Fruit fly (Drosophila melanogaster) whole organism, embryonic: Measurements from ENCODE around the gene Lcp65Ad.

Experiments
- Atf3 ChIP-seq: fragments of 200-800 bp; sonication (Bioruptor generic); optimal IDR thresholded peaks from 3 replicates; lab custom pipeline; 2016; ENCODE audit warnings: missing biosample characterization, missing genetic modification characterization
- CG10147 ChIP-seq: fragments of 200-800 bp; sonication (Bioruptor generic); optimal IDR thresholded peaks from 2 replicates; lab custom pipeline; 2019; ENCODE audit warnings: missing biosample characterization, mild to moderate bottlenecking, missing genetic modification characterization, moderate library complexity
- CG10209 ChIP-seq: fragments of 200-800 bp; sonication (Bioruptor generic); optimal IDR thresholded peaks from 3 replicates; lab custom pipeline; 2017; ENCODE audit warnings: missing biosample characterization, mild to moderate bottlenecking, missing genetic modification characterization, missing genetic modification reagents
- CG10979 ChIP-seq: fragments of 200-800 bp; sonication (Bioruptor generic); optimal IDR thresholded peaks from 2 replicates; lab custom pipeline; 2018; ENCODE audit warnings: missing biosample characterization, mild to moderate bottlenecking, missing genetic modification characterization, moderate library complexity
- CG11560 ChIP-seq: fragments of 200-800 bp; sonication (Bioruptor generic); IDR thresholded peaks from 3 replicates; pipeline ENCODE4 v1.3.6; 2022; ENCODE audit warnings: missing biosample characterization, missing genetic modification characterization
- CG12391 ChIP-seq: fragments of 200-800 bp; sonication (Bioruptor generic); optimal IDR thresholded peaks from 3 replicates; lab custom pipeline; 2018; ENCODE audit warnings: missing biosample characterization, mild to moderate bottlenecking, missing genetic modification characterization, moderate library complexity
- CG14667 ChIP-seq: fragments of 200-800 bp; sonication (Bioruptor generic); IDR thresholded peaks from 2 replicates; pipeline ENCODE4 v1.3.6; 2022; ENCODE audit warnings: missing biosample characterization, missing genetic modification characterization
- CG14965 ChIP-seq: fragments of 200-800 bp; sonication (Bioruptor generic); optimal IDR thresholded peaks from 2 replicates; lab custom pipeline; 2016; ENCODE audit warnings: missing biosample characterization, missing genetic modification characterization, borderline replicate concordance
- CG17359 ChIP-seq: fragments of 200-800 bp; sonication (Bioruptor generic); optimal IDR thresholded peaks from 3 replicates; lab custom pipeline; 2018; ENCODE audit warnings: missing biosample characterization, mild to moderate bottlenecking, missing genetic modification characterization, moderate library complexity
- CG18011 ChIP-seq: fragments of 200-800 bp; sonication (Bioruptor generic); optimal IDR thresholded peaks from 2 replicates; lab custom pipeline; 2017; ENCODE audit warnings: missing biosample characterization, missing genetic modification characterization, mild to moderate bottlenecking, moderate library complexity, missing genotype
- CG30431 ChIP-seq: fragments of 200-800 bp; sonication (Bioruptor generic); optimal IDR thresholded peaks from 2 replicates; lab custom pipeline; 2017; ENCODE audit warnings: missing biosample characterization, missing genetic modification characterization
- CG4404 ChIP-seq: fragments of 200-800 bp; sonication (Bioruptor generic); IDR thresholded peaks from 2 replicates; pipeline ENCODE4 v1.3.6; 2022; ENCODE audit warnings: missing biosample characterization, missing genetic modification characterization
- CG4707 ChIP-seq: fragments of 200-800 bp; sonication (Bioruptor generic); optimal IDR thresholded peaks from 2 replicates; lab custom pipeline; 2018; ENCODE audit warnings: missing biosample characterization, mild to moderate bottlenecking, missing genetic modification characterization, moderate library complexity
- CG4820 ChIP-seq: fragments of 200-800 bp; sonication (Bioruptor generic); optimal IDR thresholded peaks from 3 replicates; lab custom pipeline; 2016; ENCODE audit warnings: missing biosample characterization, missing genetic modification characterization
- CG5180 ChIP-seq: fragments of 200-800 bp; sonication (Bioruptor generic); optimal IDR thresholded peaks from 3 replicates; lab custom pipeline; 2017; ENCODE audit warnings: missing biosample characterization, missing genetic modification characterization, mild to moderate bottlenecking, moderate library complexity, missing genetic modification reagents
- CG5245 ChIP-seq: fragments of 200-800 bp; sonication (Bioruptor generic); optimal IDR thresholded peaks from 3 replicates; lab custom pipeline; 2016; ENCODE audit warnings: missing biosample characterization, missing genetic modification characterization
- CG8924 ChIP-seq: fragments of 200-800 bp; optimal IDR thresholded peaks from 3 replicates; lab custom pipeline; 2019; ENCODE audit warnings: missing biosample characterization, mild to moderate bottlenecking, missing genetic modification characterization, moderate library complexity
- CG9215 ChIP-seq: fragments of 200-800 bp; sonication (Bioruptor generic); IDR thresholded peaks from 2 replicates; pipeline ENCODE4 v1.3.6; 2022; ENCODE audit warnings: missing biosample characterization, missing genetic modification characterization
- CG9876 ChIP-seq: fragments of 200-800 bp; sonication (Bioruptor generic); optimal IDR thresholded peaks from 2 replicates; lab custom pipeline; 2016; ENCODE audit warnings: missing biosample characterization, missing genetic modification characterization
- CTCF ChIP-seq: fragments of 200-800 bp; sonication (Bioruptor generic); optimal IDR thresholded peaks from 2 replicates; lab custom pipeline; 2017; ENCODE audit warnings: missing biosample characterization, mild to moderate bottlenecking, missing genetic modification characterization, moderate library complexity
- Dad ChIP-seq: fragments of 200-800 bp; sonication (Bioruptor generic); optimal IDR thresholded peaks from 3 replicates; lab custom pipeline; 2016; ENCODE audit warnings: missing biosample characterization, missing genetic modification characterization
- Deaf1 ChIP-seq: fragments of 200-800 bp; optimal IDR thresholded peaks from 3 replicates; lab custom pipeline; 2019; ENCODE audit warnings: missing biosample characterization, mild to moderate bottlenecking, missing genetic modification characterization, moderate library complexity
- Dip3 ChIP-seq: fragments of 200-800 bp; sonication (Bioruptor generic); optimal IDR thresholded peaks from 3 replicates; lab custom pipeline; 2016; ENCODE audit warnings: missing biosample characterization, missing genetic modification characterization
- H2.0 ChIP-seq: fragments of 200-800 bp; sonication (Bioruptor generic); IDR thresholded peaks from 2 replicates; pipeline ENCODE4 v1.3.6; 2022; ENCODE audit warnings: missing biosample characterization, missing genetic modification characterization
- HmgZ ChIP-seq: fragments of 200-800 bp; sonication (Bioruptor generic); optimal IDR thresholded peaks from 2 replicates; lab custom pipeline; 2018; ENCODE audit warnings: missing biosample characterization, mild to moderate bottlenecking, missing genetic modification characterization
- Optix ChIP-seq: fragments of 200-800 bp; sonication (Bioruptor generic); IDR thresholded peaks from 3 replicates; pipeline ENCODE4 v1.3.6; 2022; ENCODE audit warnings: missing biosample characterization, missing genetic modification characterization
- Poxn ChIP-seq: fragments of 200-800 bp; sonication (Bioruptor generic); IDR thresholded peaks from 2 replicates; pipeline ENCODE4 v1.3.6; 2022; ENCODE audit warnings: missing biosample characterization, missing genetic modification characterization
- Scr ChIP-seq: fragments of 200-800 bp; sonication (Bioruptor generic); IDR thresholded peaks from 2 replicates; pipeline ENCODE4 v1.3.6; 2022; ENCODE audit warnings: missing biosample characterization, missing genetic modification characterization; ENCODE audit not compliant: partially characterized antibody
- abd-A ChIP-seq: fragments of 200-800 bp; sonication (Bioruptor generic); optimal IDR thresholded peaks from 3 replicates; lab custom pipeline; 2019; ENCODE audit warnings: missing biosample characterization, mild to moderate bottlenecking, missing genetic modification characterization, moderate library complexity
- al ChIP-seq: fragments of 200-800 bp; sonication (Bioruptor generic); IDR thresholded peaks from 2 replicates; pipeline ENCODE4 v1.3.6; 2022; ENCODE audit warnings: missing biosample characterization, missing genetic modification characterization
- cato ChIP-seq: fragments of 200-800 bp; sonication (Bioruptor generic); optimal IDR thresholded peaks from 2 replicates; lab custom pipeline; 2016; ENCODE audit warnings: missing biosample characterization, missing genetic modification characterization, borderline replicate concordance
- croc ChIP-seq: fragments of 200-800 bp; sonication (Bioruptor generic); conservative IDR thresholded peaks from 3 replicates; pipeline ENCODE4 v1.3.6; 2022; ENCODE audit warnings: missing biosample characterization, missing genetic modification characterization
- dm ChIP-seq: fragments of 200-800 bp; sonication (Bioruptor generic); optimal IDR thresholded peaks from 3 replicates; lab custom pipeline; 2016; ENCODE audit warnings: missing biosample characterization, missing genetic modification characterization
- dysf ChIP-seq: fragments of 200-800 bp; sonication (Bioruptor generic); IDR thresholded peaks from 3 replicates; pipeline ENCODE4 v1.3.6; 2022; ENCODE audit warnings: missing biosample characterization, missing genetic modification characterization
- fd102C ChIP-seq: fragments of 200-800 bp; sonication (Bioruptor generic); optimal IDR thresholded peaks from 2 replicates; lab custom pipeline; 2018; ENCODE audit warnings: missing biosample characterization, mild to moderate bottlenecking, missing genetic modification characterization, moderate library complexity
- fd96Cb ChIP-seq: fragments of 200-800 bp; sonication (Bioruptor generic); optimal IDR thresholded peaks from 2 replicates; lab custom pipeline; 2018; ENCODE audit warnings: missing biosample characterization, mild to moderate bottlenecking, missing genetic modification characterization, moderate library complexity
- gro ChIP-seq: fragments of 200-800 bp; sonication (Bioruptor generic); optimal IDR thresholded peaks from 2 replicates; lab custom pipeline; 2016; ENCODE audit warnings: missing biosample characterization, missing genetic modification characterization
- hbn ChIP-seq: fragments of 200-800 bp; sonication (Bioruptor generic); IDR thresholded peaks from 2 replicates; pipeline ENCODE4 v1.3.6; 2022; ENCODE audit warnings: missing biosample characterization, missing genetic modification characterization; ENCODE audit not compliant: partially characterized antibody
- lilli ChIP-seq: fragments of 200-800 bp; sonication (Bioruptor generic); optimal IDR thresholded peaks from 3 replicates; lab custom pipeline; 2016; ENCODE audit warnings: missing biosample characterization, missing genetic modification characterization
- lov ChIP-seq, 2 experiments: fragments of 200-800 bp in 1 of 2; fragments of >200 bp in 1 of 2; sonication (Bioruptor generic) in 1 of 2; IDR thresholded peaks in 1 of 2; optimal IDR thresholded peaks in 1 of 2; 2 replicates in 1 of 2; 3 replicates in 1 of 2; pipeline versions ENCODE4 v1.3.6 to Lab custom; 2017 to 2022; ENCODE audit warnings: missing biosample characterization in 1 of 2, missing genetic modification characterization in 1 of 2
- onecut ChIP-seq: fragments of 200-800 bp; sonication (Bioruptor generic); IDR thresholded peaks from 2 replicates; pipeline ENCODE4 v1.3.6; 2022; ENCODE audit warnings: missing biosample characterization, missing genetic modification characterization
- pho ChIP-seq: fragments of 200-800 bp; sonication (Bioruptor generic); optimal IDR thresholded peaks from 2 replicates; lab custom pipeline; 2016; ENCODE audit warnings: missing biosample characterization, missing genetic modification characterization
- pita ChIP-seq: fragments of 200-800 bp; sonication (Bioruptor generic); optimal IDR thresholded peaks from 2 replicates; lab custom pipeline; 2017; ENCODE audit warnings: missing biosample characterization, mild to moderate bottlenecking, missing genetic modification characterization
- sens-2 ChIP-seq: fragments of 200-800 bp; sonication (Bioruptor generic); IDR thresholded peaks from 2 replicates; pipeline ENCODE4 v1.3.6; 2022; ENCODE audit warnings: missing biosample characterization, missing genetic modification characterization
- sqz ChIP-seq: fragments of 200-800 bp; sonication (Bioruptor generic); optimal IDR thresholded peaks from 3 replicates; lab custom pipeline; 2018; ENCODE audit warnings: missing biosample characterization, mild to moderate bottlenecking, missing genetic modification characterization
- tap ChIP-seq: fragments of 200-800 bp; optimal IDR thresholded peaks from 3 replicates; lab custom pipeline; 2019; ENCODE audit warnings: missing biosample characterization, mild to moderate bottlenecking, missing genetic modification characterization, moderate library complexity
- tll ChIP-seq, 2 experiments: fragments of 200-800 bp in 1 of 2; fragments of >200 bp in 1 of 2; sonication (Bioruptor generic) in 1 of 2; optimal IDR thresholded peaks; 2 replicates each; lab custom pipeline; 2017 to 2019; ENCODE audit warnings: missing biosample characterization in 2 of 2, missing genetic modification characterization in 2 of 2, mild to moderate bottlenecking in 1 of 2, moderate library complexity in 1 of 2
- toy ChIP-seq: fragments of 200-800 bp; sonication (Bioruptor generic); IDR thresholded peaks from 2 replicates; pipeline ENCODE4 v1.3.6; 2022; ENCODE audit warnings: missing biosample characterization, missing genetic modification characterization
- wek ChIP-seq: fragments of 200-800 bp; sonication (Bioruptor generic); optimal IDR thresholded peaks from 3 replicates; lab custom pipeline; 2018; ENCODE audit warnings: missing biosample characterization, mild to moderate bottlenecking, missing genetic modification characterization, moderate library complexity
- zfh2 ChIP-seq: fragments of 200-800 bp; sonication (Bioruptor generic); optimal IDR thresholded peaks from 2 replicates; lab custom pipeline; 2016; ENCODE audit warnings: missing biosample characterization, missing genetic modification characterization

The Lcp65Ad gene

dm6 chr3L:6094697-6095096 lies 48.5 kb upstream of the Lcp65Ad start, which contains the start of the genes CG10467 and loj (continued):
- TF ChIP-seq onecut (GFP tag; lab: Robert Waterston, UW) = peak; percentile 82
- peak; percentile 97 for TF ChIP-seq CG12391 (tag; lab: Kevin White, UChicago)
- peak; percentile 73 for TF ChIP-seq CG4707 (GFP tag; lab: Kevin White, UChicago)
- peak; percentile 96 for TF ChIP-seq CG8924 (tag; lab: Kevin White, UChicago)
- TF ChIP-seq CG14965 = no peak
- peak; percentile 70 for TF ChIP-seq fd102C (GFP tag; lab: Kevin White, UChicago)
- peak; percentile 71 for TF ChIP-seq gro
- peak; percentile 73 for TF ChIP-seq Dad
- TF ChIP-seq CG10147 (GFP tag; lab: Kevin White, UChicago) = peak; percentile 92
- TF ChIP-seq cato = peak; percentile 94
- TF ChIP-seq fd96Cb = peak; percentile 97
- peak; percentile 96 for TF ChIP-seq CG17359 (tag; lab: Kevin White, UChicago)
- TF ChIP-seq CG9215 (GFP tag; lab: Robert Waterston, UW) = peak; percentile 96
- TF ChIP-seq CG10209 (GFP tag; lab: Kevin White, UChicago) = peak; percentile 95
- TF ChIP-seq abd-A (tag; lab: Kevin White, UChicago) = no peak
- TF ChIP-seq CG10979 (tag; lab: Kevin White, UChicago) = peak; percentile 94
- peak; percentile 30 for TF ChIP-seq CTCF (GFP tag; lab: Kevin White, UChicago)
- TF ChIP-seq hbn (GFP tag; lab: Robert Waterston, UW) = peak; percentile 63
- peak; percentile 96 for TF ChIP-seq CG4820 (GFP tag; lab: Kevin White, UChicago)
- peak; percentile 94 for TF ChIP-seq HmgZ (tag; lab: Kevin White, UChicago)
- peak; percentile 66 for TF ChIP-seq dm (GFP tag; lab: Kevin White, UChicago)
- TF ChIP-seq CG9876 (GFP tag; lab: Kevin White, UChicago) = peak; percentile 79
- TF ChIP-seq lov (optimal IDR thresholded peaks at IDR 0.05; lab: Kevin White, UChicago) = no peak
- TF ChIP-seq lov (GFP tag; IDR thresholded peaks at IDR 0.05; lab: Robert Waterston, UW) = peak; percentile 93; the same call in 2 of the 3 replicates
- peak; percentile 67 for TF ChIP-seq CG5180 (GFP tag; lab: Kevin White, UChicago)
- TF ChIP-seq Dip3 (GFP tag; lab: Kevin White, UChicago) = peak; percentile 84
- peak; percentile 73 for TF ChIP-seq Deaf1 (tag; lab: Kevin White, UChicago)
- TF ChIP-seq toy (GFP tag; lab: Robert Waterston, UW) = peak; percentile 90
- TF ChIP-seq CG4404 (GFP tag; lab: Robert Waterston, UW) = peak; percentile 98
- peak in 1 of 2 experiments; percentile 62 for TF ChIP-seq tll (GFP tag; optimal IDR thresholded peaks at IDR 0.05; lab: Kevin White, UChicago)
- TF ChIP-seq dysf (GFP tag; lab: Robert Waterston, UW) = peak; percentile 98
- TF ChIP-seq wek = no peak
- peak; percentile 87 for TF ChIP-seq sens-2 (GFP tag; lab: Robert Waterston, UW)
- TF ChIP-seq sqz (GFP tag; lab: Kevin White, UChicago) = no peak
- TF ChIP-seq Atf3 (GFP tag; lab: Kevin White, UChicago) = peak; percentile 72
- TF ChIP-seq CG30431 = peak; percentile 95
- TF ChIP-seq CG14667 (GFP tag; lab: Robert Waterston, UW) = peak; percentile 97
- TF ChIP-seq pho (GFP tag; lab: Kevin White, UChicago) = peak; percentile 85
- TF ChIP-seq al (GFP tag; lab: Robert Waterston, UW) = peak; percentile 98
- no peak for TF ChIP-seq pita (GFP tag; lab: Kevin White, UChicago)
- TF ChIP-seq Optix (GFP tag; lab: Robert Waterston, UW) = peak; percentile 88
- TF ChIP-seq tap = peak; percentile 80
- TF ChIP-seq zfh2 (GFP tag; lab: Kevin White, UChicago) = peak; percentile 87
- peak; percentile 93 for TF ChIP-seq Poxn (GFP tag; lab: Robert Waterston, UW)
- peak; percentile 97 for TF ChIP-seq croc
- TF ChIP-seq CG5245 (GFP tag; lab: Kevin White, UChicago) = peak; percentile 93
- peak; percentile 84 for TF ChIP-seq Scr (GFP tag; lab: Robert Waterston, UW)
- TF ChIP-seq CG11560 (tag; lab: Robert Waterston, UW) = peak; percentile 91
- TF ChIP-seq lilli (GFP tag; lab: Kevin White, UChicago) = peak; percentile 95
- TF ChIP-seq CG18011 = peak; percentile 86
- TF ChIP-seq H2.0 (GFP tag; lab: Robert Waterston, UW) = peak; percentile 97
